Fruit fly (Drosophila melanogaster) whole organism, embryonic: ENCODE data around the gene Eig71Ei.

Source experiments
- Atf-2 ChIP-seq: fragments of 200-800 bp; sonication (Bioruptor generic); optimal IDR thresholded peaks from 2 replicates; lab custom pipeline; 2016; ENCODE audit warnings: missing biosample characterization, missing genetic modification characterization
- BEAF-32 ChIP-seq: fragments of 200-800 bp; sonication (Bioruptor generic); optimal IDR thresholded peaks from 3 replicates; lab custom pipeline; 2017; ENCODE audit warnings: missing biosample characterization, missing genetic modification characterization, mild to moderate bottlenecking, moderate library complexity, missing genetic modification reagents
- CG10274 ChIP-seq: fragments of 200-800 bp; sonication (Bioruptor generic); optimal IDR thresholded peaks from 3 replicates; lab custom pipeline; 2017; ENCODE audit warnings: missing biosample characterization, mild to moderate bottlenecking, missing genetic modification characterization
- CG10462 ChIP-seq: fragments of 200-800 bp; sonication (Bioruptor generic); optimal IDR thresholded peaks from 2 replicates; lab custom pipeline; 2016; ENCODE audit warnings: missing biosample characterization, missing genetic modification characterization
- CG11085 ChIP-seq: fragments of 200-800 bp; sonication (Bioruptor generic); IDR thresholded peaks from 2 replicates; pipeline ENCODE4 v1.3.6; 2022; ENCODE audit warnings: missing biosample characterization, missing genetic modification characterization
- CG11696 ChIP-seq: fragments of 200-800 bp; sonication (Bioruptor generic); IDR thresholded peaks from 2 replicates; pipeline ENCODE4 v1.3.6; 2022; ENCODE audit warnings: missing biosample characterization, missing genetic modification characterization
- CG12104 ChIP-seq: fragments of 200-800 bp; sonication (Bioruptor generic); optimal IDR thresholded peaks from 3 replicates; lab custom pipeline; 2016; ENCODE audit warnings: missing biosample characterization, missing genetic modification characterization
- CG18476 ChIP-seq: fragments of 200-800 bp; sonication (Bioruptor generic); optimal IDR thresholded peaks from 2 replicates; lab custom pipeline; 2016; ENCODE audit warnings: missing biosample characterization, mild to moderate bottlenecking, missing genetic modification characterization
- CG18764 ChIP-seq: fragments of 200-800 bp; sonication (Bioruptor generic); optimal IDR thresholded peaks from 3 replicates; lab custom pipeline; 2016; ENCODE audit warnings: missing biosample characterization, missing genetic modification characterization
- CG2116 ChIP-seq: fragments of 200-800 bp; sonication (Bioruptor generic); optimal IDR thresholded peaks from 3 replicates; lab custom pipeline; 2018; ENCODE audit warnings: missing biosample characterization, mild to moderate bottlenecking, missing genetic modification characterization
- CG30020 ChIP-seq: fragments of 200-800 bp; optimal IDR thresholded peaks from 2 replicates; lab custom pipeline; 2019; ENCODE audit warnings: missing biosample characterization, mild to moderate bottlenecking, missing genetic modification characterization, moderate library complexity
- CG32772 ChIP-seq: fragments of 200-800 bp; sonication (Bioruptor generic); IDR thresholded peaks from 2 replicates; pipeline ENCODE4 v1.3.6; 2022; ENCODE audit warnings: missing biosample characterization, missing genetic modification characterization
- CG3995 ChIP-seq: fragments of 200-800 bp; sonication (Bioruptor generic); optimal IDR thresholded peaks from 3 replicates; lab custom pipeline; 2016; ENCODE audit warnings: missing biosample characterization, missing genetic modification characterization
- CG4328 ChIP-seq: fragments of 200-800 bp; sonication (Bioruptor generic); optimal IDR thresholded peaks from 3 replicates; lab custom pipeline; 2017; ENCODE audit warnings: missing biosample characterization, missing genetic modification reagents, missing genetic modification characterization
- CG4730 ChIP-seq: fragments of 200-800 bp; sonication (Bioruptor generic); IDR thresholded peaks from 2 replicates; pipeline ENCODE4 v1.3.6; 2022; ENCODE audit warnings: missing biosample characterization, missing genetic modification characterization
- CG4820 ChIP-seq: fragments of 200-800 bp; sonication (Bioruptor generic); optimal IDR thresholded peaks from 3 replicates; lab custom pipeline; 2016; ENCODE audit warnings: missing biosample characterization, missing genetic modification characterization
- CG5953 ChIP-seq: fragments of 200-800 bp; sonication (Bioruptor generic); IDR thresholded peaks from 2 replicates; pipeline ENCODE4 v1.3.6; 2022; ENCODE audit warnings: missing biosample characterization, missing genetic modification characterization
- CG6689 ChIP-seq: fragments of 200-800 bp; sonication (Bioruptor generic); IDR thresholded peaks from 2 replicates; pipeline ENCODE4 v1.3.6; 2022; ENCODE audit warnings: missing biosample characterization, missing genetic modification characterization
- CG6791 ChIP-seq: fragments of 200-800 bp; sonication (Bioruptor generic); IDR thresholded peaks from 3 replicates; pipeline ENCODE4 v1.3.6; 2022; ENCODE audit warnings: missing biosample characterization, missing genetic modification characterization; ENCODE audit not compliant: partially characterized antibody
- CG7745 ChIP-seq: fragments of 200-800 bp; sonication (Bioruptor generic); optimal IDR thresholded peaks from 2 replicates; lab custom pipeline; 2018; ENCODE audit warnings: missing biosample characterization, mild to moderate bottlenecking, missing genetic modification characterization, moderate library complexity
- CG7786 ChIP-seq: fragments of 200-800 bp; sonication (Bioruptor generic); optimal IDR thresholded peaks from 2 replicates; lab custom pipeline; 2016; ENCODE audit warnings: missing biosample characterization, missing genetic modification characterization
- CG7839 ChIP-seq: fragments of 200-800 bp; sonication (Bioruptor generic); optimal IDR thresholded peaks from 3 replicates; lab custom pipeline; 2018; ENCODE audit warnings: missing biosample characterization, mild to moderate bottlenecking, missing genetic modification characterization, moderate library complexity
- CG8281 ChIP-seq: fragments of 200-800 bp; sonication (Bioruptor generic); optimal IDR thresholded peaks from 2 replicates; lab custom pipeline; 2018; ENCODE audit warnings: missing biosample characterization, mild to moderate bottlenecking, missing genetic modification characterization, moderate library complexity
- CG8924 ChIP-seq: fragments of 200-800 bp; optimal IDR thresholded peaks from 3 replicates; lab custom pipeline; 2019; ENCODE audit warnings: missing biosample characterization, mild to moderate bottlenecking, missing genetic modification characterization, moderate library complexity
- CG8944 ChIP-seq: fragments of 200-800 bp; sonication (Bioruptor generic); optimal IDR thresholded peaks from 3 replicates; lab custom pipeline; 2016; ENCODE audit warnings: missing biosample characterization, missing genetic modification characterization
- CG9876 ChIP-seq: fragments of 200-800 bp; sonication (Bioruptor generic); optimal IDR thresholded peaks from 2 replicates; lab custom pipeline; 2016; ENCODE audit warnings: missing biosample characterization, missing genetic modification characterization
- D19B ChIP-seq: fragments of 200-800 bp; sonication (Bioruptor generic); optimal IDR thresholded peaks from 2 replicates; lab custom pipeline; 2017; ENCODE audit warnings: missing biosample characterization, mild to moderate bottlenecking, missing genetic modification characterization
- Dbx ChIP-seq: fragments of 200-800 bp; sonication (Bioruptor generic); IDR thresholded peaks from 3 replicates; pipeline ENCODE4 v1.3.6; 2022; ENCODE audit warnings: missing biosample characterization, missing genetic modification characterization
- E2f1 ChIP-seq: fragments of 200-800 bp; sonication (Bioruptor generic); IDR thresholded peaks from 2 replicates; pipeline ENCODE4 v1.3.6; 2022; ENCODE audit warnings: missing biosample characterization, missing genetic modification characterization
- Fer3 ChIP-seq: fragments of 200-800 bp; sonication (Bioruptor generic); optimal IDR thresholded peaks from 2 replicates; lab custom pipeline; 2018; ENCODE audit warnings: missing biosample characterization, mild to moderate bottlenecking, missing genetic modification characterization, moderate library complexity
- HHEX ChIP-seq: fragments of 200-800 bp; sonication (Bioruptor generic); optimal IDR thresholded peaks from 3 replicates; lab custom pipeline; 2017; ENCODE audit warnings: missing biosample characterization, mild to moderate bottlenecking, missing genetic modification characterization, missing genetic modification reagents
- HLHmδ ChIP-seq: fragments of 200-800 bp; sonication (Bioruptor generic); optimal IDR thresholded peaks from 2 replicates; lab custom pipeline; 2018; ENCODE audit warnings: missing biosample characterization, mild to moderate bottlenecking, missing genetic modification characterization, moderate library complexity
- Hand ChIP-seq: fragments of 200-800 bp; sonication (Bioruptor generic); optimal IDR thresholded peaks from 2 replicates; lab custom pipeline; 2017; ENCODE audit warnings: mild to moderate bottlenecking, missing biosample characterization, missing genetic modification reagents, missing genetic modification characterization
- Jarid2 ChIP-seq: fragments of 200-800 bp; sonication (Bioruptor generic); optimal IDR thresholded peaks from 3 replicates; lab custom pipeline; 2017; ENCODE audit warnings: mild to moderate bottlenecking, missing biosample characterization, missing genetic modification reagents, missing genetic modification characterization
- Kr ChIP-seq: fragments of 200-800 bp; sonication (Bioruptor generic); optimal IDR thresholded peaks from 2 replicates; lab custom pipeline; 2017; ENCODE audit warnings: missing biosample characterization, mild to moderate bottlenecking, missing genetic modification characterization
- NC2β ChIP-seq: fragments of 200-800 bp; sonication (Bioruptor generic); optimal IDR thresholded peaks from 2 replicates; lab custom pipeline; 2016; ENCODE audit warnings: missing biosample characterization, missing genetic modification characterization
- Nf-YC ChIP-seq: fragments of 200-800 bp; optimal IDR thresholded peaks from 3 replicates; lab custom pipeline; 2019; ENCODE audit warnings: missing biosample characterization, mild to moderate bottlenecking, missing genetic modification characterization, moderate library complexity
- Poxn ChIP-seq: fragments of 200-800 bp; sonication (Bioruptor generic); IDR thresholded peaks from 2 replicates; pipeline ENCODE4 v1.3.6; 2022; ENCODE audit warnings: missing biosample characterization, missing genetic modification characterization
- Sry-δ ChIP-seq: fragments of 200-800 bp; sonication (Bioruptor generic); optimal IDR thresholded peaks from 2 replicates; lab custom pipeline; 2016; ENCODE audit warnings: missing biosample characterization, missing genetic modification characterization
- ab ChIP-seq: fragments of 200-800 bp; sonication (Bioruptor generic); optimal IDR thresholded peaks from 2 replicates; lab custom pipeline; 2016; ENCODE audit warnings: missing biosample characterization, missing genetic modification characterization
- bsh ChIP-seq, 2 experiments: fragments of 200-800 bp; sonication (Bioruptor generic); optimal IDR thresholded peaks; 2 replicates each; lab custom pipeline; 2017 to 2018; ENCODE audit warnings: mild to moderate bottlenecking in 2 of 2, missing biosample characterization in 2 of 2, missing genetic modification characterization in 2 of 2, moderate library complexity in 1 of 2
- chif ChIP-seq, 2 experiments: fragments of 200-800 bp; sonication (Bioruptor generic); optimal IDR thresholded peaks; 3 replicates each; lab custom pipeline; 2016; ENCODE audit warnings: missing biosample characterization in 2 of 2, missing genetic modification characterization in 2 of 2
- danr ChIP-seq: fragments of 200-800 bp; sonication (Bioruptor generic); IDR thresholded peaks from 2 replicates; pipeline ENCODE4 v1.3.6; 2022; ENCODE audit warnings: missing biosample characterization, missing genetic modification characterization
- fu2 ChIP-seq: fragments of 200-800 bp; sonication (Bioruptor generic); optimal IDR thresholded peaks from 2 replicates; lab custom pipeline; 2016; ENCODE audit warnings: missing biosample characterization, missing genetic modification characterization
- lola ChIP-seq, 3 experiments: fragments of >200 bp in 2 of 3; fragments of 200-800 bp in 1 of 3; sonication (Bioruptor generic) in 1 of 3; optimal IDR thresholded peaks; 2 replicates each; lab custom pipeline; 2017 to 2019; ENCODE audit warnings: missing biosample characterization in 3 of 3, missing genetic modification characterization in 3 of 3, mild to moderate bottlenecking in 1 of 3, moderate library complexity in 1 of 3
- luna ChIP-seq: fragments of 200-800 bp; sonication (Bioruptor generic); optimal IDR thresholded peaks from 2 replicates; lab custom pipeline; 2016; ENCODE audit warnings: missing biosample characterization, missing genetic modification characterization
- pzg ChIP-seq: fragments of 200-800 bp; sonication (Bioruptor generic); optimal IDR thresholded peaks from 3 replicates; lab custom pipeline; 2018; ENCODE audit warnings: missing biosample characterization, mild to moderate bottlenecking, missing genetic modification characterization, moderate library complexity
- seq ChIP-seq: fragments of 200-800 bp; sonication (Bioruptor generic); IDR thresholded peaks from 2 replicates; pipeline ENCODE4 v1.3.6; 2022; ENCODE audit warnings: missing biosample characterization, missing genetic modification characterization
- shn ChIP-seq: fragments of 200-800 bp; sonication (Bioruptor generic); optimal IDR thresholded peaks from 3 replicates; lab custom pipeline; 2016; ENCODE audit warnings: missing biosample characterization, missing genetic modification characterization
- slp2 ChIP-seq: fragments of 200-800 bp; sonication (Bioruptor generic); optimal IDR thresholded peaks from 2 replicates; lab custom pipeline; 2016; ENCODE audit warnings: missing biosample characterization, missing genetic modification characterization
- tll ChIP-seq, 2 experiments: fragments of 200-800 bp in 1 of 2; fragments of >200 bp in 1 of 2; sonication (Bioruptor generic) in 1 of 2; optimal IDR thresholded peaks; 2 replicates each; lab custom pipeline; 2017 to 2019; ENCODE audit warnings: missing biosample characterization in 2 of 2, missing genetic modification characterization in 2 of 2, mild to moderate bottlenecking in 1 of 2, moderate library complexity in 1 of 2
- usp ChIP-seq: fragments of >200 bp; optimal IDR thresholded peaks from 2 replicates; lab custom pipeline; 2017; ENCODE audit warnings: missing biosample characterization, missing genetic modification characterization

Eig71Ei gene

DNA sequence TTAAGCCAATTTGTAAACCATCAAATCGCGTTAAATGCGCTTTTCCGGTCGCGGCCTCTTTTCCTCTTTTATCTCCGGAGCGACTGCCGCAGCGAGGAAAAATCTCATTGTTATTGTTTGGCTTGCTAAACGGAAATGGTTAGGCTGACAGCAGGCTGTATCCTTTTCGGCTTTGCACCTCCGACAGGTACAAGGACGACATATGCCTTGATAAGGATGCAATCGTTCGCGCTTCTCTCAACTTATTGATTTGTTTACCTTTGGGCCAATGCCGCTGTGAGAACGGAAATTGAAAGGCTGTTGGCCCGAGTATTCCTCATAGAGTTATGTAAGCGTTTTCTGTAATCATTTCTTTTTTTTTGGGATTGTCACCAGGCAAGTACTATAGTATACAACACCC, 21.0 kb upstream of the Eig71Ei start (continued):
- TF ChIP-seq lola (GFP tag; optimal IDR thresholded peaks at IDR 0.05; lab: Kevin White, UChicago) (no peak), tll (GFP tag; optimal IDR thresholded peaks at IDR 0.05; lab: Kevin White, UChicago) (peak in 1 of 2 experiments; percentile 81), luna (no peak), Atf-2 (no peak), Fer3 (no peak), Jarid2 (GFP tag; lab: Kevin White, UChicago) (no peak), Sry-δ (GFP tag; lab: Kevin White, UChicago) (no peak), pzg (GFP tag; lab: Kevin White, UChicago) (no peak), danr (no peak), HHEX (GFP tag; lab: Kevin White, UChicago) (no peak), CG3995 (GFP tag; lab: Kevin White, UChicago) (no peak), CG11696 (GFP tag; lab: Robert Waterston, UW) (0 out of 2 replicates have a peak, but pooled peaks have one; percentile 8), CG9876 (GFP tag; lab: Kevin White, UChicago) (no peak), Nf-YC (tag; lab: Kevin White, UChicago) (no peak), usp (no peak), HLHmδ (no peak), Dbx (GFP tag; lab: Robert Waterston, UW) (no peak), CG12104 (no peak), CG6791 (GFP tag; lab: Robert Waterston, UW) (0 out of 3 replicates have a peak, but pooled peaks have one; percentile 4), CG7786 (GFP tag; lab: Kevin White, UChicago) (no peak), CG7745 (tag; lab: Kevin White, UChicago) (no peak), slp2 (GFP tag; lab: Kevin White, UChicago) (no peak), Kr (peak; percentile 24), Poxn (GFP tag; lab: Robert Waterston, UW) (no peak), CG8924 (tag; lab: Kevin White, UChicago) (no peak), CG11085 (GFP tag; lab: Robert Waterston, UW) (no peak), CG18476 (no peak), CG8281 (tag; lab: Kevin White, UChicago) (no peak), CG10274 (GFP tag; lab: Kevin White, UChicago) (no peak), fu2 (GFP tag; lab: Kevin White, UChicago) (no peak), CG4730 (GFP tag; lab: Robert Waterston, UW) (no peak), seq (GFP tag; lab: Robert Waterston, UW) (no peak)

DNA sequence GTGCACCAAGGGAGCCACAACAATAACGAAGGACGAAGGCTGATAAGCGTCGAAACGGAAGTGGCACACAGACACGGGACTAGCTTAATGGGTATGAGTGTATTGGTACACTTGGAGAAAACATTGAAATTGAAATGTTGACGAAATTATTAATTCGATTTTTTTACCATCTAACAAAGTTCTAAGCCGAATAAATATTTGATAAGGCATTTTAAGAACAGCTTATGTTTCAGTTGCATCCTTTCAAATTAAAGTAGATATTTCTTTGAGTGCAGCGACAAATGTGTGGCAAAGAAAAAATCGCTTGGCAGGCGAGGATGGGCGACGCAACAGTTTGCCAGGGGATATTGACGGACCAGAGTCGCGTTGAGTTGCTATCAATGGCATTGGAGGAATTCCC, 19.5 kb upstream of the Eig71Ei start:
- TF ChIP-seq luna (no peak), bsh (GFP tag; optimal IDR thresholded peaks at IDR 0.05; lab: Kevin White, UChicago) (peak in 1 of 2 experiments; percentile 32), CG4328 (GFP tag; lab: Kevin White, UChicago) (no peak), D19B (GFP tag; lab: Kevin White, UChicago) (no peak), E2f1 (GFP tag; lab: Robert Waterston, UW) (no peak), NC2β (GFP tag; lab: Kevin White, UChicago) (peak; percentile 1), CG7839 (tag; lab: Kevin White, UChicago) (peak; percentile 16), CG32772 (GFP tag; lab: Robert Waterston, UW) (no peak), CG3995 (GFP tag; lab: Kevin White, UChicago) (no peak), CG4820 (GFP tag; lab: Kevin White, UChicago) (no peak), ab (GFP tag; lab: Kevin White, UChicago) (no peak), CG2116 (no peak), CG30020 (tag; lab: Kevin White, UChicago) (no peak), shn (GFP tag; lab: Kevin White, UChicago) (no peak), BEAF-32 (GFP tag; lab: Kevin White, UChicago) (no peak), CG18764 (no peak), CG10462 (no peak), chif (GFP tag; optimal IDR thresholded peaks at IDR 0.05; lab: Kevin White, UChicago) (peak in 1 of 2 experiments; percentile 40), CG5953 (GFP tag; lab: Robert Waterston, UW) (no peak), CG6689 (GFP tag; lab: Robert Waterston, UW) (peak; percentile 34; the same call in 1 of the 2 replicates), Hand (GFP tag; lab: Kevin White, UChicago) (no peak), CG8944 (GFP tag; lab: Kevin White, UChicago) (no peak), CG6791 (GFP tag; lab: Robert Waterston, UW) (no peak)
